Fruit fly (Drosophila melanogaster): Measurements from ENCODE around the gene Mkp.
A peak's percentile ranks its signal among the peaks of the same experiment; 100 is the strongest.

Gene Mkp

DNA sequence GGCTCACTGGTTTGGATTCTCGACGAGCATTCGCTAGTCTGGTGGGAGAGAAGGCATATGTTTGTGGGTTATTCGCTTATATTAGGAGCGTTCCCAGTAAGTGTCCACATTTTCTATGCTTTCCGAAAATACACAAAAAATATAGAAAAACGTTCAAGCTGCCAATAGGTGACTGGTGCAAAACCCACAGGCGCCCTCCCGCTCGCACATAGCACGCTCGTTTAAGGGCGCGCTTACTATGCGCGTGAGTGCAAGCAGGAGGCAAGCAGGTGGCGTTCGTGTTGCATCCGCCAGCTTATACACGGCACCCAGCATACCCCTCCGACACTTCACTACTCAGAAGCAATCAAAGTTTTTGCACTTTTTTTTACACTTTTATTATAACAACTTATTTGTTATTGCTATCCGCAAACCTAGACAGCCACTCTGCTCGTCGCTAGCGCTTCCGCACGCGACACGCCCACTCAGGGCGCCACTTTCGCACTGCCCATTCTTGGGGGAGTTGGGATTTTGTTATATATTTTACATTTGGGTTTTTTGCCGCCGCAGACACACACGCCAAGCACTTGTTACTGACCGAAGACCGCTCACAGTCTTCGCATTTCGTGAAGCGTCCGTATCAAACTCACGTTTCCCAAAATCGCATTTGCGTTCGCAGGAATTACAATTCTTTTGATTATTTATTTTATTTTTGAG, 14.9 kb upstream of the Mkp start (continued):
- no peak for TF ChIP-seq CG12769 (tag; optimal IDR thresholded peaks at IDR 0.05)
- TF ChIP-seq Hsf (GFP tag; optimal IDR thresholded peaks at IDR 0.05), result peak; percentile 11
- peak; percentile 47; the same call in 1 of the 3 replicates for TF ChIP-seq Aef1 (GFP tag; IDR thresholded peaks at IDR 0.05)
- TF ChIP-seq CG12236 (GFP tag; optimal IDR thresholded peaks at IDR 0.05), result no peak
- TF ChIP-seq pfk (GFP tag; optimal IDR thresholded peaks at IDR 0.05), result no peak
- peak; percentile 63; the same call in 1 of the 2 replicates for TF ChIP-seq CG32772 (GFP tag; IDR thresholded peaks at IDR 0.05)
- no peak for TF ChIP-seq CG9215 (GFP tag; IDR thresholded peaks at IDR 0.05)
- no peak for TF ChIP-seq hbn (GFP tag; IDR thresholded peaks at IDR 0.05; ENCODE audit: partially characterized antibody)
- no peak for TF ChIP-seq CG8388 (GFP tag; optimal IDR thresholded peaks at IDR 0.05)
- TF ChIP-seq Tbp (GFP tag; optimal IDR thresholded peaks at IDR 0.05), result no peak
- TF ChIP-seq eve (GFP tag; optimal IDR thresholded peaks at IDR 0.05), result no peak
- peak; percentile 56 for TF ChIP-seq pzg (GFP tag; optimal IDR thresholded peaks at IDR 0.05)
- no peak for TF ChIP-seq CG7963 (GFP tag; IDR thresholded peaks at IDR 0.05; ENCODE audit: partially characterized antibody)
- peak; percentile 33; the same call in 1 of the 2 replicates for TF ChIP-seq rib (GFP tag; IDR thresholded peaks at IDR 0.05)
- TF ChIP-seq toy (GFP tag; IDR thresholded peaks at IDR 0.05), result no peak
- TF ChIP-seq dmrt99B (tag; optimal IDR thresholded peaks at IDR 0.05), result no peak
- no peak for TF ChIP-seq CG14710 (tag; optimal IDR thresholded peaks at IDR 0.05)
- TF ChIP-seq CG34224 (GFP tag; IDR thresholded peaks at IDR 0.05; ENCODE audit: partially characterized antibody), result peak; percentile 33; the same call in 2 of the 3 replicates
- peak; percentile 13 for TF ChIP-seq CG12299 (tag; optimal IDR thresholded peaks at IDR 0.05)
- TF ChIP-seq H15 (GFP tag; IDR thresholded peaks at IDR 0.05), result no peak
- TF ChIP-seq stwl (tag; optimal IDR thresholded peaks at IDR 0.05), result no peak
- peak; percentile 87 for TF ChIP-seq CG10321 (GFP tag; IDR thresholded peaks at IDR 0.05)
- no peak for TF ChIP-seq peb (GFP tag; IDR thresholded peaks at IDR 0.05)
- no peak for TF ChIP-seq gcm (GFP tag; optimal IDR thresholded peaks at IDR 0.05)
- no peak for TF ChIP-seq luna (GFP tag; optimal IDR thresholded peaks at IDR 0.05)
- TF ChIP-seq Sin3A (optimal IDR thresholded peaks at IDR 0.05), result peak; percentile 44
- TF ChIP-seq slbo (GFP tag; IDR thresholded peaks at IDR 0.05), result peak; percentile 62
- no peak for TF ChIP-seq Lim3 (GFP tag; IDR thresholded peaks at IDR 0.05)
- no peak for TF ChIP-seq CG8359 (GFP tag; optimal IDR thresholded peaks at IDR 0.05; ENCODE audit: borderline replicate concordance)
- peak; percentile 17 for TF ChIP-seq Sry-δ (GFP tag; optimal IDR thresholded peaks at IDR 0.05)
- peak; percentile 98 for TF ChIP-seq CG4617 (GFP tag; optimal IDR thresholded peaks at IDR 0.05; ENCODE audit: borderline replicate concordance)
- no peak for TF ChIP-seq CG2202 (tag; optimal IDR thresholded peaks at IDR 0.05)
- TF ChIP-seq her (GFP tag; optimal IDR thresholded peaks at IDR 0.05), result no peak
- no peak for TF ChIP-seq Scr (GFP tag; IDR thresholded peaks at IDR 0.05; ENCODE audit: partially characterized antibody)
- TF ChIP-seq corto (GFP tag; optimal IDR thresholded peaks at IDR 0.05), result no peak
- TF ChIP-seq HLH3B (GFP tag; IDR thresholded peaks at IDR 0.05), result peak; percentile 34; the same call in 1 of the 2 replicates
- peak; percentile 41; the same call in 1 of the 3 replicates for TF ChIP-seq zen2 (GFP tag; IDR thresholded peaks at IDR 0.05; ENCODE audit: partially characterized antibody)
- TF ChIP-seq ci (GFP tag; IDR thresholded peaks at IDR 0.05), result peak; percentile 52; the same call in 1 of the 3 replicates
- peak; percentile 37 for TF ChIP-seq CTCF (GFP tag; optimal IDR thresholded peaks at IDR 0.05)
- TF ChIP-seq klu (GFP tag; IDR thresholded peaks at IDR 0.05), result no peak
- TF ChIP-seq abd-A (tag; optimal IDR thresholded peaks at IDR 0.05), result no peak
- TF ChIP-seq CG10147 (GFP tag; optimal IDR thresholded peaks at IDR 0.05), result no peak
- no peak for TF ChIP-seq shn (GFP tag; optimal IDR thresholded peaks at IDR 0.05)
- TF ChIP-seq phol (tag; optimal IDR thresholded peaks at IDR 0.05), result no peak
- peak; percentile 27 for TF ChIP-seq Dp (GFP tag; optimal IDR thresholded peaks at IDR 0.05)
- TF ChIP-seq CG12071 (GFP tag; optimal IDR thresholded peaks at IDR 0.05), result no peak
- no peak for TF ChIP-seq CG7372 (GFP tag; IDR thresholded peaks at IDR 0.05)
- TF ChIP-seq Vsx1 (GFP tag; optimal IDR thresholded peaks at IDR 0.05), result no peak
- no peak for TF ChIP-seq Six4 (GFP tag; optimal IDR thresholded peaks at IDR 0.05)
- no peak for TF ChIP-seq Elba2 (GFP tag; optimal IDR thresholded peaks at IDR 0.05)

Data from whole organism, embryonic.